Fruit fly (Drosophila melanogaster) whole organism, embryonic: ENCODE measurements around the gene CG34179.

Source experiments
- Aef1 ChIP-seq: fragments of 200-800 bp; sonication (Bioruptor generic); IDR thresholded peaks from 3 replicates; pipeline ENCODE4 v1.3.6; 2022; ENCODE audit warnings: missing biosample characterization, missing genetic modification characterization
- Antp ChIP-seq: fragments of 200-800 bp; sonication (Bioruptor generic); optimal IDR thresholded peaks from 3 replicates; lab custom pipeline; 2016; ENCODE audit warnings: missing biosample characterization, missing genetic modification characterization
- B-H1 ChIP-seq: fragments of 200-800 bp; sonication (Bioruptor generic); IDR thresholded peaks from 3 replicates; pipeline ENCODE4 v1.3.6; 2022; ENCODE audit warnings: missing biosample characterization, missing genetic modification characterization
- CG10147 ChIP-seq: fragments of 200-800 bp; sonication (Bioruptor generic); optimal IDR thresholded peaks from 2 replicates; lab custom pipeline; 2019; ENCODE audit warnings: missing biosample characterization, mild to moderate bottlenecking, missing genetic modification characterization, moderate library complexity
- CG10431 ChIP-seq: fragments of 200-800 bp; sonication (Bioruptor generic); optimal IDR thresholded peaks from 3 replicates; lab custom pipeline; 2018; ENCODE audit warnings: missing biosample characterization, mild to moderate bottlenecking, missing genetic modification characterization
- CG11504 ChIP-seq: fragments of 200-800 bp; sonication (Bioruptor generic); optimal IDR thresholded peaks from 3 replicates; lab custom pipeline; 2019; ENCODE audit warnings: missing biosample characterization, mild to moderate bottlenecking, missing genetic modification characterization, moderate library complexity
- CG12659 ChIP-seq: fragments of 200-800 bp; sonication (Bioruptor generic); optimal IDR thresholded peaks from 3 replicates; lab custom pipeline; 2017; ENCODE audit warnings: mild to moderate bottlenecking, missing biosample characterization, missing genetic modification reagents, missing genetic modification characterization
- CG13123 ChIP-seq: fragments of 200-800 bp; sonication (Bioruptor generic); optimal IDR thresholded peaks from 2 replicates; lab custom pipeline; 2016; ENCODE audit warnings: missing biosample characterization, missing genetic modification characterization
- CG14050 ChIP-seq: fragments of 200-800 bp; sonication (Bioruptor generic); IDR thresholded peaks from 3 replicates; pipeline ENCODE4 v1.3.6; 2022; ENCODE audit warnings: missing biosample characterization, missing genetic modification characterization
- CG15269 ChIP-seq: fragments of 200-800 bp; sonication (Bioruptor generic); optimal IDR thresholded peaks from 2 replicates; lab custom pipeline; 2018; ENCODE audit warnings: missing biosample characterization, mild to moderate bottlenecking, missing genetic modification characterization, moderate library complexity
- CG15479 ChIP-seq: fragments of 200-800 bp; sonication (Bioruptor generic); optimal IDR thresholded peaks from 3 replicates; lab custom pipeline; 2019; ENCODE audit warnings: missing biosample characterization, mild to moderate bottlenecking, missing genetic modification characterization, moderate library complexity
- CG16779 ChIP-seq: fragments of 200-800 bp; sonication (Bioruptor generic); IDR thresholded peaks from 2 replicates; pipeline ENCODE4 v1.3.6; 2022; ENCODE audit warnings: missing biosample characterization, missing genetic modification characterization
- CG17361 ChIP-seq: fragments of 200-800 bp; sonication (Bioruptor generic); IDR thresholded peaks from 3 replicates; pipeline ENCODE4 v1.3.6; 2022; ENCODE audit warnings: missing biosample characterization, missing genetic modification characterization
- CG3163 ChIP-seq: fragments of 200-800 bp; sonication (Bioruptor generic); optimal IDR thresholded peaks from 3 replicates; lab custom pipeline; 2016; ENCODE audit warnings: missing biosample characterization, missing genetic modification characterization
- CG33557 ChIP-seq: fragments of 200-800 bp; sonication (Bioruptor generic); optimal IDR thresholded peaks from 2 replicates; lab custom pipeline; 2019; ENCODE audit warnings: missing biosample characterization, mild to moderate bottlenecking, missing genetic modification characterization, moderate library complexity
- CG3726 ChIP-seq: fragments of 200-800 bp; sonication (Bioruptor generic); IDR thresholded peaks from 3 replicates; pipeline ENCODE4, ENCODE4 v1.3.6; 2022; ENCODE audit warnings: missing biosample characterization, missing genetic modification characterization
- CG3995 ChIP-seq: fragments of 200-800 bp; sonication (Bioruptor generic); optimal IDR thresholded peaks from 3 replicates; lab custom pipeline; 2016; ENCODE audit warnings: missing biosample characterization, missing genetic modification characterization
- CG42726 ChIP-seq: fragments of 200-800 bp; sonication (Bioruptor generic); IDR thresholded peaks from 2 replicates; pipeline ENCODE4 v1.3.6; 2022; ENCODE audit warnings: missing biosample characterization, missing genetic modification characterization; ENCODE audit not compliant: partially characterized antibody
- CG4360 ChIP-seq: fragments of 200-800 bp; sonication (Bioruptor generic); IDR thresholded peaks from 2 replicates; pipeline ENCODE4 v1.3.6; 2022; ENCODE audit warnings: missing biosample characterization, missing genetic modification characterization
- CG4707 ChIP-seq: fragments of 200-800 bp; sonication (Bioruptor generic); optimal IDR thresholded peaks from 2 replicates; lab custom pipeline; 2018; ENCODE audit warnings: missing biosample characterization, mild to moderate bottlenecking, missing genetic modification characterization, moderate library complexity
- CG5180 ChIP-seq: fragments of 200-800 bp; sonication (Bioruptor generic); optimal IDR thresholded peaks from 3 replicates; lab custom pipeline; 2017; ENCODE audit warnings: missing biosample characterization, missing genetic modification characterization, mild to moderate bottlenecking, moderate library complexity, missing genetic modification reagents
- CG6813 ChIP-seq: fragments of 200-800 bp; sonication (Bioruptor generic); optimal IDR thresholded peaks from 2 replicates; lab custom pipeline; 2017; ENCODE audit warnings: missing biosample characterization, missing genetic modification characterization, mild to moderate bottlenecking, moderate library complexity, missing genetic modification reagents
- CG8359 ChIP-seq: fragments of 200-800 bp; sonication (Bioruptor generic); optimal IDR thresholded peaks from 2 replicates; lab custom pipeline; 2017; ENCODE audit warnings: missing biosample characterization, mild to moderate bottlenecking, missing genetic modification characterization, borderline replicate concordance
- CG9437 ChIP-seq: fragments of 200-800 bp; sonication (Bioruptor generic); optimal IDR thresholded peaks from 2 replicates; lab custom pipeline; 2018; ENCODE audit warnings: missing biosample characterization, mild to moderate bottlenecking, missing genetic modification characterization
- Dip2 ChIP-seq: fragments of 200-800 bp; sonication (Bioruptor generic); IDR thresholded peaks from 2 replicates; pipeline ENCODE4 v1.3.6; 2022; ENCODE audit warnings: missing biosample characterization, missing genetic modification characterization
- Gsc ChIP-seq: fragments of 200-800 bp; sonication (Bioruptor generic); IDR thresholded peaks from 2 replicates; pipeline ENCODE4 v1.3.6; 2022; ENCODE audit warnings: missing biosample characterization, missing genetic modification characterization
- HLH4C ChIP-seq: fragments of 200-800 bp; sonication (Bioruptor generic); IDR thresholded peaks from 3 replicates; pipeline ENCODE4 v1.3.6; 2022; ENCODE audit warnings: missing biosample characterization, missing genetic modification characterization; ENCODE audit not compliant: partially characterized antibody
- Max ChIP-seq: fragments of 200-800 bp; sonication (Bioruptor generic); optimal IDR thresholded peaks from 2 replicates; lab custom pipeline; 2016; ENCODE audit warnings: missing biosample characterization, mild to moderate bottlenecking, missing genetic modification characterization
- Myb ChIP-seq: fragments of 200-800 bp; sonication (Bioruptor generic); optimal IDR thresholded peaks from 2 replicates; lab custom pipeline; 2016; ENCODE audit warnings: missing biosample characterization, missing genetic modification characterization
- Oli ChIP-seq: fragments of 200-800 bp; sonication (Bioruptor generic); optimal IDR thresholded peaks from 2 replicates; lab custom pipeline; 2018; ENCODE audit warnings: missing biosample characterization, mild to moderate bottlenecking, missing genetic modification characterization, moderate library complexity
- Rfx ChIP-seq: fragments of 200-800 bp; sonication (Bioruptor generic); IDR thresholded peaks from 2 replicates; pipeline ENCODE4 v1.3.6; 2022; ENCODE audit warnings: missing biosample characterization, missing genetic modification characterization
- Scr ChIP-seq: fragments of 200-800 bp; sonication (Bioruptor generic); IDR thresholded peaks from 2 replicates; pipeline ENCODE4 v1.3.6; 2022; ENCODE audit warnings: missing biosample characterization, missing genetic modification characterization; ENCODE audit not compliant: partially characterized antibody
- Sox102F ChIP-seq: fragments of 200-800 bp; sonication (Bioruptor generic); optimal IDR thresholded peaks from 2 replicates; lab custom pipeline; 2018; ENCODE audit warnings: missing biosample characterization, mild to moderate bottlenecking, missing genetic modification characterization, moderate library complexity
- Trl ChIP-seq, 3 experiments: fragments of >200 bp in 2 of 3; fragments of 200-800 bp in 1 of 3; sonication (Bioruptor generic) in 1 of 3; optimal IDR thresholded peaks; 2 replicates in 1 of 3; 3 replicates in 2 of 3; lab custom pipeline; 2016 to 2017; ENCODE audit warnings: missing biosample characterization in 1 of 3, missing genetic modification characterization in 1 of 3
- az2 ChIP-seq: fragments of 200-800 bp; sonication (Bioruptor generic); optimal IDR thresholded peaks from 3 replicates; lab custom pipeline; 2016; ENCODE audit warnings: missing biosample characterization, missing genetic modification characterization
- dpn ChIP-seq, 2 experiments: fragments of 200-800 bp; sonication (Bioruptor generic); optimal IDR thresholded peaks; 3 replicates each; lab custom pipeline; 2016; ENCODE audit warnings: missing biosample characterization in 2 of 2, missing genetic modification characterization in 2 of 2
- dysf ChIP-seq: fragments of 200-800 bp; sonication (Bioruptor generic); IDR thresholded peaks from 3 replicates; pipeline ENCODE4 v1.3.6; 2022; ENCODE audit warnings: missing biosample characterization, missing genetic modification characterization
- h ChIP-seq: fragments of >200 bp; optimal IDR thresholded peaks from 2 replicates; lab custom pipeline; 2017
- ind ChIP-seq: fragments of 200-800 bp; sonication (Bioruptor generic); optimal IDR thresholded peaks from 3 replicates; lab custom pipeline; 2016; ENCODE audit warnings: missing biosample characterization, missing genetic modification characterization
- kah ChIP-seq: fragments of 200-800 bp; sonication (Bioruptor generic); optimal IDR thresholded peaks from 2 replicates; lab custom pipeline; 2018; ENCODE audit warnings: missing biosample characterization, mild to moderate bottlenecking, missing genetic modification characterization
- lmd ChIP-seq: fragments of 200-800 bp; sonication (Bioruptor generic); IDR thresholded peaks from 2 replicates; pipeline ENCODE4 v1.3.6; 2022; ENCODE audit warnings: missing biosample characterization, missing genetic modification characterization
- lola ChIP-seq, 3 experiments: fragments of >200 bp in 2 of 3; fragments of 200-800 bp in 1 of 3; sonication (Bioruptor generic) in 1 of 3; optimal IDR thresholded peaks; 2 replicates each; lab custom pipeline; 2017 to 2019; ENCODE audit warnings: missing biosample characterization in 3 of 3, missing genetic modification characterization in 3 of 3, mild to moderate bottlenecking in 1 of 3, moderate library complexity in 1 of 3
- mirr ChIP-seq: fragments of 200-800 bp; sonication (Bioruptor generic); optimal IDR thresholded peaks from 3 replicates; lab custom pipeline; 2018; ENCODE audit warnings: missing biosample characterization, mild to moderate bottlenecking, missing genetic modification characterization
- org-1 ChIP-seq: fragments of 200-800 bp; sonication (Bioruptor generic); optimal IDR thresholded peaks from 2 replicates; lab custom pipeline; 2017; ENCODE audit warnings: missing biosample characterization, missing genetic modification characterization
- otp ChIP-seq: fragments of 200-800 bp; sonication (Bioruptor generic); IDR thresholded peaks from 3 replicates; pipeline ENCODE4, ENCODE4 v1.3.6; 2022; ENCODE audit warnings: missing biosample characterization, missing genetic modification characterization
- p53 ChIP-seq: fragments of 200-800 bp; sonication (Bioruptor generic); optimal IDR thresholded peaks from 2 replicates; lab custom pipeline; 2016; ENCODE audit warnings: missing biosample characterization, missing genetic modification characterization
- prd ChIP-seq, 3 experiments: fragments of >200 bp in 2 of 3; fragments of 200-800 bp in 1 of 3; sonication (Bioruptor generic) in 1 of 3; optimal IDR thresholded peaks in 2 of 3; IDR thresholded peaks in 1 of 3; 2 replicates in 2 of 3; 3 replicates in 1 of 3; pipeline versions ENCODE4 v1.3.6 to Lab custom; 2017 to 2022; ENCODE audit warnings: missing biosample characterization in 1 of 3, missing genetic modification characterization in 1 of 3
- sens-2 ChIP-seq: fragments of 200-800 bp; sonication (Bioruptor generic); IDR thresholded peaks from 2 replicates; pipeline ENCODE4 v1.3.6; 2022; ENCODE audit warnings: missing biosample characterization, missing genetic modification characterization
- slp2 ChIP-seq: fragments of 200-800 bp; sonication (Bioruptor generic); optimal IDR thresholded peaks from 2 replicates; lab custom pipeline; 2016; ENCODE audit warnings: missing biosample characterization, missing genetic modification characterization
- tin ChIP-seq: fragments of 200-800 bp; sonication (Bioruptor generic); optimal IDR thresholded peaks from 3 replicates; lab custom pipeline; 2016; ENCODE audit warnings: missing biosample characterization, missing genetic modification characterization
- tx ChIP-seq: fragments of 200-800 bp; sonication (Bioruptor generic); optimal IDR thresholded peaks from 2 replicates; lab custom pipeline; 2016; ENCODE audit warnings: missing biosample characterization, missing genetic modification characterization

The CG34179 gene

DNA sequence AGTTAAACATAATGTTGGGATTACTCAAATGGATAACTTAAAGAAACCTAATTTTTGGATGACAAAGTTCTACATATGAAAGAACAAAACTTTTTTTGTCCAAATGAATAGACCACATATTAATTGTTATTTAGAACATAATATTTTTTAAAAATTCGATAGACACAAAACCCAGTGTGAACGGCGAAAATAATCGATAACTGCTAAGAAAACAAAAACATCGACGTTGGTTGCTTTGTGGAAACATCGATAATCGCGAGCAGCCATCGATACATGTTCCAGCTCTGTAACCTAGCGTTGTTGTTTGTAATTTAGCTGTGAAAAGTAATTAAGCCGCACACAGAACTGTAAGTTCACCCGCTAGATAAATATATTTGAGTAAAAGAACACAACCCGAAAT lies 2.1 kb upstream of the CG34179 start, which contains the start of gene CG9135 (continued):
- TF ChIP-seq CG4707 (GFP tag; lab: Kevin White, UChicago) (no peak), dysf (GFP tag; lab: Robert Waterston, UW) (no peak), tin (no peak), Gsc (no peak), tx (no peak), CG8359 (GFP tag; lab: Kevin White, UChicago) (no peak), B-H1 (GFP tag; lab: Robert Waterston, UW) (no peak), org-1 (GFP tag; lab: Kevin White, UChicago) (no peak), CG3163 (GFP tag; lab: Kevin White, UChicago) (no peak), kah (GFP tag; lab: Kevin White, UChicago) (no peak), dpn (GFP tag; optimal IDR thresholded peaks at IDR 0.05; lab: Kevin White, UChicago) (no peak), CG9437 (no peak), Max (GFP tag; lab: Kevin White, UChicago) (no peak), lmd (GFP tag; lab: Robert Waterston, UW) (no peak), sens-2 (GFP tag; lab: Robert Waterston, UW) (no peak), CG12659 (GFP tag; lab: Kevin White, UChicago) (no peak), h (lab: Kevin White, UChicago) (no peak), CG10147 (GFP tag; lab: Kevin White, UChicago) (no peak), p53 (GFP tag; lab: Kevin White, UChicago) (no peak), Aef1 (no peak), Dip2 (no peak), CG33557 (GFP tag; lab: Kevin White, UChicago) (no peak), slp2 (GFP tag; lab: Kevin White, UChicago) (no peak), CG15479 (GFP tag; lab: Kevin White, UChicago) (no peak), HLH4C (GFP tag; lab: Robert Waterston, UW) (peak; percentile 99), lola (GFP tag; optimal IDR thresholded peaks at IDR 0.05; lab: Kevin White, UChicago) (no peak), CG13123 (no peak), CG3995 (GFP tag; lab: Kevin White, UChicago) (peak; percentile 60), az2 (no peak), CG10431 (GFP tag; lab: Kevin White, UChicago) (no peak), CG11504 (tag; lab: Kevin White, UChicago) (no peak), Antp (GFP tag; lab: Kevin White, UChicago) (no peak), CG42726 (GFP tag; lab: Robert Waterston, UW) (peak; percentile 99), Rfx (GFP tag; lab: Robert Waterston, UW) (peak; percentile 62), CG14050 (GFP tag; lab: Robert Waterston, UW) (no peak), prd (optimal IDR thresholded peaks at IDR 0.05; lab: Kevin White, UChicago) (no peak), prd (GFP tag; IDR thresholded peaks at IDR 0.05; lab: Robert Waterston, UW) (no peak), Scr (GFP tag; lab: Robert Waterston, UW) (peak; percentile 98), CG4360 (GFP tag; lab: Robert Waterston, UW) (no peak), Trl (optimal IDR thresholded peaks at IDR 0.05; lab: Kevin White, UChicago) (no peak), Trl (GFP tag; optimal IDR thresholded peaks at IDR 0.05; lab: Kevin White, UChicago) (no peak), otp (GFP tag; lab: Robert Waterston, UW) (no peak), CG17361 (GFP tag; lab: Robert Waterston, UW) (no peak), Myb (GFP tag; lab: Kevin White, UChicago) (peak; percentile 20), CG16779 (GFP tag; lab: Robert Waterston, UW) (no peak), CG6813 (no peak), Sox102F (GFP tag; lab: Kevin White, UChicago) (no peak), CG3726 (GFP tag; lab: Robert Waterston, UW) (no peak), ind (GFP tag; lab: Kevin White, UChicago) (no peak), Oli (tag; lab: Kevin White, UChicago) (no peak), mirr (GFP tag; lab: Kevin White, UChicago) (no peak), CG5180 (no peak), CG15269 (tag; lab: Kevin White, UChicago) (no peak)
